Fruit fly (Drosophila melanogaster) whole organism, embryonic: Measurements from ENCODE around the gene Cont.

Source experiments
- Atf6 ChIP-seq: fragments of 200-800 bp; sonication (Bioruptor generic); IDR thresholded peaks from 2 replicates; pipeline ENCODE4 v1.3.6; 2022; ENCODE audit warnings: missing biosample characterization, missing genetic modification characterization
- CG10321 ChIP-seq: fragments of 200-800 bp; sonication (Bioruptor generic); IDR thresholded peaks from 2 replicates; pipeline ENCODE4 v1.3.6; 2022; ENCODE audit warnings: missing biosample characterization, missing genetic modification characterization
- CG11723 ChIP-seq: fragments of 200-800 bp; sonication (Bioruptor generic); optimal IDR thresholded peaks from 2 replicates; lab custom pipeline; 2017; ENCODE audit warnings: missing biosample characterization, mild to moderate bottlenecking, missing genetic modification characterization
- CG14014 ChIP-seq: fragments of 200-800 bp; sonication (Bioruptor generic); IDR thresholded peaks from 2 replicates; pipeline ENCODE4 v1.3.6; 2022; ENCODE audit warnings: missing biosample characterization, missing genetic modification characterization
- CG16815 ChIP-seq: fragments of 200-800 bp; sonication (Bioruptor generic); optimal IDR thresholded peaks from 3 replicates; lab custom pipeline; 2017; ENCODE audit warnings: missing biosample characterization, mild to moderate bottlenecking, missing genetic modification characterization
- CG17328 ChIP-seq: fragments of 200-800 bp; sonication (Bioruptor generic); IDR thresholded peaks from 2 replicates; pipeline ENCODE4 v1.3.6; 2022; ENCODE audit warnings: missing biosample characterization, missing genetic modification characterization
- CG17359 ChIP-seq: fragments of 200-800 bp; sonication (Bioruptor generic); optimal IDR thresholded peaks from 3 replicates; lab custom pipeline; 2018; ENCODE audit warnings: missing biosample characterization, mild to moderate bottlenecking, missing genetic modification characterization, moderate library complexity
- CG17612 ChIP-seq: fragments of 200-800 bp; sonication (Bioruptor generic); IDR thresholded peaks from 2 replicates; pipeline ENCODE4 v1.3.6; 2022; ENCODE audit warnings: missing biosample characterization, missing genetic modification characterization
- CG1792 ChIP-seq: fragments of 200-800 bp; sonication (Bioruptor generic); optimal IDR thresholded peaks from 2 replicates; lab custom pipeline; 2016; ENCODE audit warnings: missing biosample characterization, missing genetic modification characterization
- CG18764 ChIP-seq: fragments of 200-800 bp; sonication (Bioruptor generic); optimal IDR thresholded peaks from 3 replicates; lab custom pipeline; 2016; ENCODE audit warnings: missing biosample characterization, missing genetic modification characterization
- CG3407 ChIP-seq: fragments of 200-800 bp; sonication (Bioruptor generic); optimal IDR thresholded peaks from 2 replicates; lab custom pipeline; 2018; ENCODE audit warnings: missing biosample characterization, mild to moderate bottlenecking, missing genetic modification characterization
- CG4730 ChIP-seq: fragments of 200-800 bp; sonication (Bioruptor generic); IDR thresholded peaks from 2 replicates; pipeline ENCODE4 v1.3.6; 2022; ENCODE audit warnings: missing biosample characterization, missing genetic modification characterization
- CG6254 ChIP-seq: fragments of 200-800 bp; sonication (Bioruptor generic); optimal IDR thresholded peaks from 3 replicates; lab custom pipeline; 2017; ENCODE audit warnings: mild to moderate bottlenecking, missing biosample characterization, missing genetic modification reagents, missing genetic modification characterization
- CG6272 ChIP-seq: fragments of 200-800 bp; sonication (Bioruptor generic); IDR thresholded peaks from 2 replicates; pipeline ENCODE4 v1.3.6; 2022; ENCODE audit warnings: missing biosample characterization, missing genetic modification characterization
- CG6689 ChIP-seq: fragments of 200-800 bp; sonication (Bioruptor generic); IDR thresholded peaks from 2 replicates; pipeline ENCODE4 v1.3.6; 2022; ENCODE audit warnings: missing biosample characterization, missing genetic modification characterization
- CG6813 ChIP-seq: fragments of 200-800 bp; sonication (Bioruptor generic); optimal IDR thresholded peaks from 2 replicates; lab custom pipeline; 2017; ENCODE audit warnings: missing biosample characterization, missing genetic modification characterization, mild to moderate bottlenecking, moderate library complexity, missing genetic modification reagents
- CG7372 ChIP-seq: fragments of 200-800 bp; sonication (Bioruptor generic); IDR thresholded peaks from 2 replicates; pipeline ENCODE4 v1.3.6; 2022; ENCODE audit warnings: missing biosample characterization, missing genetic modification characterization
- CG7556 ChIP-seq: fragments of 200-800 bp; sonication (Bioruptor generic); optimal IDR thresholded peaks from 2 replicates; lab custom pipeline; 2017; ENCODE audit warnings: missing biosample characterization, mild to moderate bottlenecking, missing genetic modification characterization
- CG8089 ChIP-seq: fragments of 200-800 bp; sonication (Bioruptor generic); optimal IDR thresholded peaks from 3 replicates; lab custom pipeline; 2016; ENCODE audit warnings: missing biosample characterization, missing genetic modification characterization
- CG9727 ChIP-seq: fragments of 200-800 bp; sonication (Bioruptor generic); optimal IDR thresholded peaks from 3 replicates; lab custom pipeline; 2017; ENCODE audit warnings: missing biosample characterization, mild to moderate bottlenecking, missing genetic modification characterization
- Chrac-16 ChIP-seq: fragments of 200-800 bp; sonication (Bioruptor generic); optimal IDR thresholded peaks from 3 replicates; lab custom pipeline; 2016; ENCODE audit warnings: missing biosample characterization, missing genetic modification characterization
- Gsc ChIP-seq: fragments of 200-800 bp; sonication (Bioruptor generic); IDR thresholded peaks from 2 replicates; pipeline ENCODE4 v1.3.6; 2022; ENCODE audit warnings: missing biosample characterization, missing genetic modification characterization
- Hey ChIP-seq: fragments of 200-800 bp; sonication (Bioruptor generic); optimal IDR thresholded peaks from 3 replicates; lab custom pipeline; 2018; ENCODE audit warnings: missing biosample characterization, mild to moderate bottlenecking, missing genetic modification characterization
- HmgD ChIP-seq: fragments of 200-800 bp; sonication (Bioruptor generic); optimal IDR thresholded peaks from 3 replicates; lab custom pipeline; 2016; ENCODE audit warnings: missing biosample characterization, missing genetic modification characterization
- HmgZ ChIP-seq: fragments of 200-800 bp; sonication (Bioruptor generic); optimal IDR thresholded peaks from 2 replicates; lab custom pipeline; 2018; ENCODE audit warnings: missing biosample characterization, mild to moderate bottlenecking, missing genetic modification characterization
- Mes4 ChIP-seq: fragments of 200-800 bp; sonication (Bioruptor generic); optimal IDR thresholded peaks from 2 replicates; lab custom pipeline; 2016; ENCODE audit warnings: missing biosample characterization, missing genetic modification characterization
- NC2β ChIP-seq: fragments of 200-800 bp; sonication (Bioruptor generic); optimal IDR thresholded peaks from 2 replicates; lab custom pipeline; 2016; ENCODE audit warnings: missing biosample characterization, missing genetic modification characterization
- Nf-YB ChIP-seq: fragments of 200-800 bp; sonication (Bioruptor generic); optimal IDR thresholded peaks from 3 replicates; lab custom pipeline; 2019; ENCODE audit warnings: missing biosample characterization, mild to moderate bottlenecking, missing genetic modification characterization, moderate library complexity
- Rx ChIP-seq: fragments of 200-800 bp; sonication (Bioruptor generic); IDR thresholded peaks from 2 replicates; pipeline ENCODE4 v1.3.6; 2022; ENCODE audit warnings: missing biosample characterization, missing genetic modification characterization
- Sox102F ChIP-seq: fragments of 200-800 bp; sonication (Bioruptor generic); optimal IDR thresholded peaks from 2 replicates; lab custom pipeline; 2018; ENCODE audit warnings: missing biosample characterization, mild to moderate bottlenecking, missing genetic modification characterization, moderate library complexity
- Sry-δ ChIP-seq: fragments of 200-800 bp; sonication (Bioruptor generic); optimal IDR thresholded peaks from 2 replicates; lab custom pipeline; 2016; ENCODE audit warnings: missing biosample characterization, missing genetic modification characterization
- Stat92E ChIP-seq, 3 experiments: fragments of >200 bp in 2 of 3; fragments of 200-800 bp in 1 of 3; sonication (Bioruptor generic) in 1 of 3; optimal IDR thresholded peaks; 2 replicates each; lab custom pipeline; 2017 to 2019; ENCODE audit warnings: missing biosample characterization in 3 of 3, missing genetic modification characterization in 3 of 3, mild to moderate bottlenecking in 1 of 3, moderate library complexity in 1 of 3
- Vsx1 ChIP-seq: fragments of 200-800 bp; sonication (Bioruptor generic); optimal IDR thresholded peaks from 2 replicates; lab custom pipeline; 2017; ENCODE audit warnings: missing biosample characterization, mild to moderate bottlenecking, missing genetic modification characterization, missing genetic modification reagents
- al ChIP-seq: fragments of 200-800 bp; sonication (Bioruptor generic); IDR thresholded peaks from 2 replicates; pipeline ENCODE4 v1.3.6; 2022; ENCODE audit warnings: missing biosample characterization, missing genetic modification characterization
- ase ChIP-seq: fragments of 200-800 bp; sonication (Bioruptor generic); IDR thresholded peaks from 3 replicates; pipeline ENCODE4 v1.3.6; 2022; ENCODE audit warnings: missing biosample characterization, missing genetic modification characterization
- cato ChIP-seq: fragments of 200-800 bp; sonication (Bioruptor generic); optimal IDR thresholded peaks from 2 replicates; lab custom pipeline; 2016; ENCODE audit warnings: missing biosample characterization, missing genetic modification characterization, borderline replicate concordance
- croc ChIP-seq: fragments of 200-800 bp; sonication (Bioruptor generic); conservative IDR thresholded peaks from 3 replicates; pipeline ENCODE4 v1.3.6; 2022; ENCODE audit warnings: missing biosample characterization, missing genetic modification characterization
- crp ChIP-seq, 2 experiments: fragments of 200-800 bp; sonication (Bioruptor generic); optimal IDR thresholded peaks; 2 replicates in 1 of 2; 3 replicates in 1 of 2; lab custom pipeline; 2017; ENCODE audit warnings: missing biosample characterization in 2 of 2, missing genetic modification characterization in 2 of 2, mild to moderate bottlenecking in 1 of 2, moderate library complexity in 1 of 2
- dmrt11E ChIP-seq: fragments of 200-800 bp; sonication (Bioruptor generic); optimal IDR thresholded peaks from 3 replicates; lab custom pipeline; 2018; ENCODE audit warnings: missing biosample characterization, mild to moderate bottlenecking, missing genetic modification characterization, moderate library complexity
- esg ChIP-seq: fragments of 200-800 bp; sonication (Bioruptor generic); conservative IDR thresholded peaks from 2 replicates; pipeline ENCODE4 v1.3.6; 2022; ENCODE audit warnings: missing biosample characterization, missing genetic modification characterization
- fd3F ChIP-seq: fragments of 200-800 bp; sonication (Bioruptor generic); optimal IDR thresholded peaks from 2 replicates; lab custom pipeline; 2018; ENCODE audit warnings: missing biosample characterization, mild to moderate bottlenecking, missing genetic modification characterization, moderate library complexity
- kay ChIP-seq: fragments of 200-800 bp; sonication (Bioruptor generic); optimal IDR thresholded peaks from 2 replicates; lab custom pipeline; 2016; ENCODE audit warnings: missing biosample characterization, missing genetic modification characterization
- nau ChIP-seq: fragments of 200-800 bp; sonication (Bioruptor generic); optimal IDR thresholded peaks from 3 replicates; lab custom pipeline; 2017; ENCODE audit warnings: missing biosample characterization, mild to moderate bottlenecking, missing genetic modification characterization, missing genetic modification reagents
- sd ChIP-seq: fragments of 200-800 bp; sonication (Bioruptor generic); optimal IDR thresholded peaks from 3 replicates; lab custom pipeline; 2018; ENCODE audit warnings: missing biosample characterization, mild to moderate bottlenecking, missing genetic modification characterization, moderate library complexity
- shn ChIP-seq: fragments of 200-800 bp; sonication (Bioruptor generic); optimal IDR thresholded peaks from 3 replicates; lab custom pipeline; 2016; ENCODE audit warnings: missing biosample characterization, missing genetic modification characterization
- slbo ChIP-seq: fragments of 200-800 bp; sonication (Bioruptor generic); IDR thresholded peaks from 2 replicates; pipeline ENCODE4 v1.3.6; 2022; ENCODE audit warnings: missing biosample characterization, missing genetic modification characterization
- ssp ChIP-seq: fragments of 200-800 bp; sonication (Bioruptor generic); IDR thresholded peaks from 2 replicates; pipeline ENCODE4 v1.3.6; 2022; ENCODE audit warnings: missing biosample characterization, missing genetic modification characterization
- stwl ChIP-seq: fragments of 200-800 bp; sonication (Bioruptor generic); optimal IDR thresholded peaks from 3 replicates; lab custom pipeline; 2018; ENCODE audit warnings: missing biosample characterization, mild to moderate bottlenecking, missing genetic modification characterization, moderate library complexity
- trh ChIP-seq: fragments of 200-800 bp; sonication (Bioruptor generic); optimal IDR thresholded peaks from 2 replicates; lab custom pipeline; 2016; ENCODE audit warnings: missing biosample characterization, missing genetic modification characterization
- unpg ChIP-seq: fragments of 200-800 bp; sonication (Bioruptor generic); optimal IDR thresholded peaks from 3 replicates; lab custom pipeline; 2018; ENCODE audit warnings: missing biosample characterization, mild to moderate bottlenecking, missing genetic modification characterization, moderate library complexity
- zfh2 ChIP-seq: fragments of 200-800 bp; sonication (Bioruptor generic); optimal IDR thresholded peaks from 2 replicates; lab custom pipeline; 2016; ENCODE audit warnings: missing biosample characterization, missing genetic modification characterization

Gene Cont

DNA sequence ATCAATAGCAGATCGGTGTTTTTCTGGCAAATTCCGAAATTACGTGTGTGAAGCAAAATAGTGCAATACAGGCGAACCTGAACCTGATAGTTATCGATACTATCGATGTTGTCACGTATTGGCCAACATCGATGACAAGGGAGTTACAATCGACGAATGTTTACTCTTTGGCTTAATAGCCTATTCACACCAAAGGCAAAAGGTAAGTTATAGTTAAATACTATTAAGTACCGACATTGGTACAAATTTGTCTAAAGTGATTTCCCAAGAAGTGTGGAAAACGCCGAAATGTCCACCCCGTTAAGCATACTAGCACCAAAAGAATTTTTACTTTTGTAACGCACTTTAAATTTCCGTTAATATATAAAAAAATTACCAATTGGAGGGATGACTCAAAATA, 47.1 kb upstream of the Cont start, which contains the start of gene CG9776:
CG9776 (minus strand) TSS at position 108 of the 400 bp plus-strand sequence.
- TF ChIP-seq CG10321 (GFP tag; lab: Robert Waterston, UW): no peak
- no peak for TF ChIP-seq CG4730 (GFP tag; lab: Robert Waterston, UW)
- peak; percentile 38 for TF ChIP-seq cato
- peak in 1 of 3 experiments; percentile 19 for TF ChIP-seq Stat92E (GFP tag; optimal IDR thresholded peaks at IDR 0.05; lab: Kevin White, UChicago)
- TF ChIP-seq Vsx1 (GFP tag; lab: Kevin White, UChicago): no peak
- TF ChIP-seq kay (GFP tag; lab: Kevin White, UChicago): peak; percentile 53
- 0 out of 2 replicates have a peak, but pooled peaks have one; percentile 58 for TF ChIP-seq CG6272 (GFP tag; lab: Robert Waterston, UW)
- TF ChIP-seq nau (GFP tag; lab: Kevin White, UChicago): no peak
- TF ChIP-seq CG18764 (GFP tag; lab: Kevin White, UChicago): peak; percentile 2
- peak; percentile 32; the same call in 1 of the 2 replicates for TF ChIP-seq CG7372
- peak; percentile 65 for TF ChIP-seq dmrt11E (tag; lab: Kevin White, UChicago)
- TF ChIP-seq CG6254 (GFP tag; lab: Kevin White, UChicago): no peak
- no peak for TF ChIP-seq CG17612 (GFP tag; lab: Robert Waterston, UW)
- TF ChIP-seq al (GFP tag; lab: Robert Waterston, UW): no peak; the same call in 1 of the 2 replicates
- TF ChIP-seq Rx (GFP tag; lab: Robert Waterston, UW): 0 out of 2 replicates have a peak, but pooled peaks have one; percentile 20
- peak; percentile 39; the same call in 1 of the 2 replicates for TF ChIP-seq Atf6 (GFP tag; lab: Robert Waterston, UW)
- TF ChIP-seq shn (GFP tag; lab: Kevin White, UChicago): peak; percentile 71
- peak; percentile 89 for TF ChIP-seq Sry-δ (GFP tag; lab: Kevin White, UChicago)
- TF ChIP-seq CG1792 (GFP tag; lab: Kevin White, UChicago): peak; percentile 24
- TF ChIP-seq Mes4 (GFP tag; lab: Kevin White, UChicago): no peak
- no peak for TF ChIP-seq unpg (GFP tag; lab: Kevin White, UChicago)
- no peak for TF ChIP-seq CG9727 (GFP tag; lab: Kevin White, UChicago)
- TF ChIP-seq CG17328 (GFP tag; lab: Robert Waterston, UW): peak; percentile 38; the same call in 1 of the 2 replicates
- TF ChIP-seq CG11723 (GFP tag; lab: Kevin White, UChicago): peak; percentile 71
- peak; percentile 85 for TF ChIP-seq HmgD (GFP tag; lab: Kevin White, UChicago)
- no peak for TF ChIP-seq Gsc (GFP tag; lab: Robert Waterston, UW)
- peak; percentile 41 for TF ChIP-seq Chrac-16
- peak in 1 of 2 experiments; percentile 37 for TF ChIP-seq crp (GFP tag; optimal IDR thresholded peaks at IDR 0.05; lab: Kevin White, UChicago)
- TF ChIP-seq sd (tag; lab: Kevin White, UChicago): no peak
- TF ChIP-seq fd3F: peak; percentile 41
- no peak for TF ChIP-seq CG7556
- TF ChIP-seq NC2β: peak; percentile 67
- TF ChIP-seq esg: no peak
- TF ChIP-seq CG8089 (GFP tag; lab: Kevin White, UChicago): peak; percentile 6
- no peak for TF ChIP-seq CG6813 (GFP tag; lab: Kevin White, UChicago)
- 0 out of 3 replicates have a peak, but pooled peaks have one; percentile 17 for TF ChIP-seq croc (GFP tag; lab: Robert Waterston, UW)
- no peak for TF ChIP-seq ase (GFP tag; lab: Robert Waterston, UW)
- no peak for TF ChIP-seq Nf-YB (GFP tag; lab: Kevin White, UChicago)
- no peak for TF ChIP-seq CG16815 (GFP tag; lab: Kevin White, UChicago)
- TF ChIP-seq trh (GFP tag; lab: Kevin White, UChicago): no peak
- TF ChIP-seq CG6689 (GFP tag; lab: Robert Waterston, UW): no peak
- peak; percentile 57 for TF ChIP-seq CG17359 (tag; lab: Kevin White, UChicago)
- TF ChIP-seq CG3407 (GFP tag; lab: Kevin White, UChicago): no peak
- no peak for TF ChIP-seq Hey (tag; lab: Kevin White, UChicago)
- peak; percentile 89 for TF ChIP-seq HmgZ (tag; lab: Kevin White, UChicago)
- TF ChIP-seq stwl (tag; lab: Kevin White, UChicago): peak; percentile 89
- TF ChIP-seq slbo (GFP tag; lab: Robert Waterston, UW): peak; percentile 78
- TF ChIP-seq CG14014 (GFP tag; lab: Robert Waterston, UW): no peak
- peak; percentile 99 for TF ChIP-seq ssp (GFP tag; lab: Robert Waterston, UW)
- TF ChIP-seq zfh2: peak; percentile 55
- TF ChIP-seq Sox102F (GFP tag; lab: Kevin White, UChicago): no peak
